Worm (Caenorhabditis elegans): ENCODE measurements around the gene nhr-237.

ce11 chrV:1611570-1611969, 15.1 kb downstream of the nhr-237 start:
- TF ChIP-seq ref-1 (GFP tag; conservative IDR thresholded peaks at IDR 0.05) (no peak), ztf-23 (GFP tag; IDR thresholded peaks at IDR 0.05) (no peak), med-1 (GFP tag; optimal IDR thresholded peaks at IDR 0.05; ENCODE audit: insufficient read depth) (no peak), flt-1 (GFP tag; IDR thresholded peaks at IDR 0.05) (no peak), klf-2 (GFP tag; conservative IDR thresholded peaks at IDR 0.05) (no peak), ztf-29 (GFP tag; IDR thresholded peaks at IDR 0.05) (no peak), T22C8.4 (GFP tag; IDR thresholded peaks at IDR 0.05) (no peak), tab-1 (GFP tag; IDR thresholded peaks at IDR 0.05) (no peak)
